Worm (Caenorhabditis elegans) whole organism, midembryonic: ENCODE measurements around the gene isw-1.

Experiments
- flt-1 ChIP-seq: fragments of 200-800 bp; sonication (Bioruptor generic); IDR thresholded peaks from 2 replicates; pipeline ENCODE4 v1.3.6; 2022; ENCODE audit warnings: missing genetic modification characterization, missing compliant biosample characterization
- klf-2 ChIP-seq: fragments of 200-800 bp; sonication (Bioruptor generic); conservative IDR thresholded peaks from 2 replicates; pipeline ENCODE4 v1.3.6; 2022; ENCODE audit warnings: missing genetic modification reagents, missing genetic modification characterization, missing compliant biosample characterization
- tab-1 ChIP-seq: fragments of 200-800 bp; sonication (Bioruptor generic); IDR thresholded peaks from 2 replicates; pipeline ENCODE4 v1.3.6; 2022; ENCODE audit warnings: missing genetic modification characterization, missing compliant biosample characterization
- ztf-23 ChIP-seq: fragments of 200-800 bp; sonication (Bioruptor generic); IDR thresholded peaks from 2 replicates; pipeline ENCODE4 v1.3.6; 2022; ENCODE audit warnings: missing genetic modification reagents, missing genetic modification characterization, missing compliant biosample characterization

- peak; percentile 75 for TF ChIP-seq klf-2 (GFP tag; lab: Robert Waterston, UW)
- TF ChIP-seq ztf-23 = peak; percentile 87
- TF ChIP-seq tab-1 (GFP tag; lab: Robert Waterston, UW) = peak; percentile 91
- TF ChIP-seq flt-1 = peak; percentile 88
Measured at ce11 chrIII:6661660-6662059, 48.2 kb downstream of the isw-1 start.
